Worm (Caenorhabditis elegans) whole organism, mixed stage, embryonic: ENCODE measurements around the gene cyp-42A1.

Experiments used
- M03D4.4 ChIP-seq: sonication (generic microtip); optimal IDR thresholded peaks from 2 replicates; lab custom pipeline; 2017; ENCODE audit warnings: mild to moderate bottlenecking, missing genetic modification characterization, missing compliant biosample characterization
- ces-1 ChIP-seq: fragments of 150-350 bp; optimal IDR thresholded peaks from 2 replicates; lab custom pipeline; 2014; ENCODE audit warnings: missing biosample characterization, missing genetic modification reagents, missing genetic modification characterization
- elt-3 ChIP-seq: fragments of 150-350 bp; optimal IDR thresholded peaks from 2 replicates; lab custom pipeline; 2014; ENCODE audit warnings: missing biosample characterization, missing genetic modification characterization
- flh-1 ChIP-seq: fragments of 200-800 bp; sonication (Bioruptor generic); optimal IDR thresholded peaks from 2 replicates; lab custom pipeline; 2018; ENCODE audit warnings: mild to moderate bottlenecking, missing genetic modification characterization, moderate library complexity, missing compliant biosample characterization
- lin-32 ChIP-seq: fragments of 200-800 bp; sonication (Bioruptor generic); optimal IDR thresholded peaks from 2 replicates; lab custom pipeline; 2018; ENCODE audit warnings: mild to moderate bottlenecking, missing genetic modification characterization, missing compliant biosample characterization
- lsy-2 ChIP-seq: fragments of 150-350 bp; optimal IDR thresholded peaks from 2 replicates; lab custom pipeline; 2014; ENCODE audit warnings: missing biosample characterization, missing genetic modification characterization
- nhr-12 ChIP-seq: fragments of 150-350 bp; optimal IDR thresholded peaks from 2 replicates; lab custom pipeline; 2014; ENCODE audit warnings: missing biosample characterization, missing genetic modification characterization
- nhr-237 ChIP-seq: fragments of 150-350 bp; optimal IDR thresholded peaks from 2 replicates; lab custom pipeline; 2014; ENCODE audit warnings: missing biosample characterization, missing genetic modification characterization
- nhr-28 ChIP-seq: fragments of 150-350 bp; optimal IDR thresholded peaks from 2 replicates; lab custom pipeline; 2014; ENCODE audit warnings: missing biosample characterization, missing genetic modification characterization
- snpc-4 ChIP-seq: fragments of 150-350 bp; optimal IDR thresholded peaks from 2 replicates; lab custom pipeline; 2014; ENCODE audit warnings: missing biosample characterization, missing genetic modification characterization
- ztf-11 ChIP-seq: fragments of 150-350 bp; optimal IDR thresholded peaks from 2 replicates; lab custom pipeline; 2014; ENCODE audit warnings: missing biosample characterization, missing genetic modification characterization

- TF ChIP-seq snpc-4 (tag; lab: Kevin White, UChicago) (no peak), nhr-12 (tag; lab: Kevin White, UChicago) (no peak), elt-3 (tag; lab: Kevin White, UChicago) (no peak), lsy-2 (tag; lab: Kevin White, UChicago) (no peak), nhr-28 (tag; lab: Kevin White, UChicago) (no peak), flh-1 (GFP tag; lab: Kevin White, UChicago) (no peak), M03D4.4 (tag; lab: Kevin White, UChicago) (no peak), ztf-11 (no peak), nhr-237 (tag; lab: Kevin White, UChicago) (no peak), ces-1 (GFP tag; lab: Kevin White, UChicago) (no peak), lin-32 (GFP tag; lab: Kevin White, UChicago) (no peak)
These were observed 5.6 kb downstream of the cyp-42A1 start for ce11 chrV:18917396-18917795.
